Worm (Caenorhabditis elegans): ENCODE results near the gene jkk-1.

The jkk-1 gene

DNA sequence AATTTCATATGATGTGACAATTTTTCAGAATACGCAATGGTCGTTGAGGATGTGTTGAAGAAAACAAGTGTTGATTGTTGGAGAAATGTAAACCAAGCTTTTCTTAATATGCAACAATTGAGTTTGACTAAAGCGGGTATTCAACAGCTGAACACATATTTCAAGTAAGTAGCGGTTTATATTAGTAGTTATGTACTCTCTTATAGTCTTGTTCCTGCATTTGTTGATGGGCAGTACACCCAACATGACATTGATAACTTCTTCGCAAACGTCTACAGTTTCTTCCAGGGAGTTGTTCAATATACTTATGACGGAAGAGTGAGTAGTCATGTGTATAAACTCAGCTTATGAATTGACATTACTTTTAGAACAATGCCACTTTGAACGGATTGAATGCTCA, 37.5 kb upstream of the jkk-1 start:
- no peak for TF ChIP-seq ceh-48 (tag; optimal IDR thresholded peaks at IDR 0.05)

DNA sequence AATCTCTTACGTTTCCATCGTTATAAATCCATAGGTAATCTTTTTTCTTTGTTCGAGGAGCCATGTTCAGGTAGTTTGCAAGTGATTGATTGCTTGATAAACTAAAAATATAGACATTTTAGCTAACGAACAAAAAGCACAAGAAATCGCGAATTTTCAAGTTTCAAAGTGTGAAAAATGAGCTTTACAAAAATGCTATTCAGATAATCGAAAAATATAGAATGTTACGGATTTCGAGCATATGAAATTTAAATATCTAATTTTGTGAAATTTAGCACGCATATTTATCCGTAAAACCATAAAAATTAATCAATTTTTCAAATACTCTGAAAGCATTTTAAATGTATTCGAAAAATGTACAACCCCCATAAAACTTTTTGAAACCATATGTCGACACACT, 32.9 kb upstream of the jkk-1 start, which contains the start of gene C26B9.6:
Gene C26B9.6 (minus strand): TSS at position 101 of the 400 bp plus-strand sequence.
- no peak for TF ChIP-seq unc-42 (tag; optimal IDR thresholded peaks at IDR 0.05)
- TF ChIP-seq ceh-45 (GFP tag; IDR thresholded peaks at IDR 0.05): no peak
- TF ChIP-seq elt-4 (tag; optimal IDR thresholded peaks at IDR 0.05): no peak
- TF ChIP-seq hlh-13 (GFP tag; optimal IDR thresholded peaks at IDR 0.05): no peak
- TF ChIP-seq ceh-34 (tag; optimal IDR thresholded peaks at IDR 0.05): no peak
- no peak for TF ChIP-seq pag-3 (tag; optimal IDR thresholded peaks at IDR 0.05; ENCODE audit: borderline replicate concordance)
- no peak for TF ChIP-seq lim-6 (tag; optimal IDR thresholded peaks at IDR 0.05)
- no peak for TF ChIP-seq pha-4 (tag; optimal IDR thresholded peaks at IDR 0.05)
- TF ChIP-seq madf-2 (tag; optimal IDR thresholded peaks at IDR 0.05): no peak

DNA sequence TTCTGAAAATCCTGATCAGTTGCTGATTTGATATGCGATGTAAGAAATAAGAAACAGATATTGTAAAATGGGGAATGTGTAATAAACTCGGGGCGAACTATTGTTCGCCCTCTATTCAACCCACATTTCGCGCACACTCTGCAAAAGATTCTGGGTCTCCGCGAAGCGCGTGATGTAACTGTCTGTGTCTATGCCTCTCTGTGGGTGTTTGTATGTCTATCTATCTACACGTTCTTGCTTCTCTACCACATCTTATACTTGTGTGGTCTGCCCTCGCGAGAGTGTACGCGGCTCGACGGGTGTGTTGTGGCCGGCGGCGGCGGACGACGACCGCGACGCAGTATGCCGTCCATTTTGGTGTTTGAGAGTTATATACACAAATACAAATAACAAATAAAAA, 31.8 kb upstream of the jkk-1 start:
- TF ChIP-seq tbx-7 (tag; optimal IDR thresholded peaks at IDR 0.05) (no peak), tbx-2 (tag; optimal IDR thresholded peaks at IDR 0.05) (peak; percentile 77), che-1 (tag; optimal IDR thresholded peaks at IDR 0.05) (peak; percentile 27), madf-2 (tag; optimal IDR thresholded peaks at IDR 0.05) (peak; percentile 40), ceh-19 (GFP tag; optimal IDR thresholded peaks at IDR 0.05) (no peak), nfya-1 (tag; optimal IDR thresholded peaks at IDR 0.05) (peak; percentile 74), sdc-2 (tag; optimal IDR thresholded peaks at IDR 0.05) (peak; percentile 53), eyg-1 (tag; optimal IDR thresholded peaks at IDR 0.05) (no peak), F13H6.1 (tag; optimal IDR thresholded peaks at IDR 0.05) (peak; percentile 49), npax-4 (tag; optimal IDR thresholded peaks at IDR 0.05) (no peak), ceh-34 (tag; optimal IDR thresholded peaks at IDR 0.05) (peak; percentile 68), ceh-6 (GFP tag; optimal IDR thresholded peaks at IDR 0.05) (no peak), ceh-18 (tag; optimal IDR thresholded peaks at IDR 0.05) (peak; percentile 38), C08G9.2 (tag; optimal IDR thresholded peaks at IDR 0.05) (peak; percentile 12), fkh-10 (GFP tag; optimal IDR thresholded peaks at IDR 0.05) (no peak), ceh-30 (tag; optimal IDR thresholded peaks at IDR 0.05) (peak; percentile 69), unc-86 (tag; optimal IDR thresholded peaks at IDR 0.05) (peak; percentile 38), dve-1 (tag; optimal IDR thresholded peaks at IDR 0.05) (peak; percentile 27), ceh-2 (tag; optimal IDR thresholded peaks at IDR 0.05) (peak; percentile 34), sox-2 (GFP tag; IDR thresholded peaks at IDR 0.05) (peak; percentile 26; the same call in 1 of the 2 replicates), elt-2 (tag; optimal IDR thresholded peaks at IDR 0.05) (peak; percentile 71), hlh-30 (tag; optimal IDR thresholded peaks at IDR 0.05; ENCODE audit: insufficient read depth) (peak; percentile 91), ceh-9 (tag; optimal IDR thresholded peaks at IDR 0.05) (no peak), pha-4 (tag; optimal IDR thresholded peaks at IDR 0.05) (no peak), ets-4 (tag; optimal IDR thresholded peaks at IDR 0.05) (peak; percentile 36), pha-2 (tag; optimal IDR thresholded peaks at IDR 0.05) (peak; percentile 32), rnt-1 (tag; optimal IDR thresholded peaks at IDR 0.05) (peak; percentile 81), lin-11 (tag; optimal IDR thresholded peaks at IDR 0.05) (no peak), pros-1 (tag; optimal IDR thresholded peaks at IDR 0.05) (peak; percentile 75), ceh-14 (tag; optimal IDR thresholded peaks at IDR 0.05) (no peak), unc-55 (GFP tag; optimal IDR thresholded peaks at IDR 0.05) (peak; percentile 60), ahr-1 (tag; optimal IDR thresholded peaks at IDR 0.05) (no peak), pat-9 (tag; optimal IDR thresholded peaks at IDR 0.05) (peak; percentile 32), gmeb-2 (tag; optimal IDR thresholded peaks at IDR 0.05) (no peak), dmd-4 (tag; optimal IDR thresholded peaks at IDR 0.05; ENCODE audit: borderline replicate concordance) (peak; percentile 56), fax-1 (tag; optimal IDR thresholded peaks at IDR 0.05) (no peak), K09A11.1 (tag; optimal IDR thresholded peaks at IDR 0.05; ENCODE audit: insufficient read depth) (no peak), ceh-31 (tag; optimal IDR thresholded peaks at IDR 0.05) (peak; percentile 69), sox-4 (tag; optimal IDR thresholded peaks at IDR 0.05) (no peak), hlh-8 (tag; optimal IDR thresholded peaks at IDR 0.05) (peak; percentile 1)
